Worm (Caenorhabditis elegans) whole organism, L3 larva: ENCODE measurements around the gene nft-1.

Source experiments
- aly-2 ChIP-seq: fragments of 150-350 bp; optimal IDR thresholded peaks from 2 replicates; lab custom pipeline; 2014; ENCODE audit warnings: missing biosample characterization, missing genetic modification characterization
- ama-1 ChIP-seq: fragments of 150-350 bp; optimal IDR thresholded peaks from 2 replicates; lab custom pipeline; 2018
- ceh-16 ChIP-seq: sonication (generic microtip); optimal IDR thresholded peaks from 2 replicates; lab custom pipeline; 2017; ENCODE audit warnings: missing biosample characterization, missing genetic modification characterization
- ceh-28 ChIP-seq: fragments of 150-350 bp; optimal IDR thresholded peaks from 2 replicates; lab custom pipeline; 2014; ENCODE audit warnings: missing biosample characterization, missing genetic modification reagents, missing genetic modification characterization
- ceh-82 ChIP-seq: fragments of 150-350 bp; optimal IDR thresholded peaks from 2 replicates; lab custom pipeline; 2014; ENCODE audit warnings: missing biosample characterization, missing genetic modification characterization
- egl-5 ChIP-seq: fragments of 150-350 bp; optimal IDR thresholded peaks from 2 replicates; lab custom pipeline; 2017; ENCODE audit warnings: missing biosample characterization, missing genetic modification reagents, missing genetic modification characterization, inconsistent platforms
- elt-1 ChIP-seq: fragments of 150-350 bp; optimal IDR thresholded peaks from 2 replicates; lab custom pipeline; 2014; ENCODE audit warnings: missing biosample characterization, missing genetic modification characterization
- elt-2 ChIP-seq: sonication (generic microtip); optimal IDR thresholded peaks from 2 replicates; lab custom pipeline; 2016; ENCODE audit warnings: missing genetic modification reagents, mild to moderate bottlenecking, missing genetic modification characterization, missing compliant biosample characterization
- elt-3 ChIP-seq, 3 experiments: fragments of 150-350 bp in 1 of 3; sonication (generic microtip) in 2 of 3; optimal IDR thresholded peaks; 2 replicates in 2 of 3; 4 replicates in 1 of 3; lab custom pipeline; 2014 to 2017; ENCODE audit warnings: missing biosample characterization in 3 of 3, missing genetic modification characterization in 3 of 3
- eor-1 ChIP-seq, 2 experiments: fragments of 150-350 bp; optimal IDR thresholded peaks; 2 replicates each; lab custom pipeline; 2014 to 2018; ENCODE audit warnings: missing biosample characterization in 2 of 2, missing genetic modification characterization in 2 of 2
- fkh-10 ChIP-seq: sonication (generic microtip); optimal IDR thresholded peaks from 2 replicates; lab custom pipeline; 2017; ENCODE audit warnings: missing biosample characterization, missing genetic modification reagents, missing genetic modification characterization
- fos-1 ChIP-seq: fragments of 150-350 bp; optimal IDR thresholded peaks from 2 replicates; lab custom pipeline; 2014; ENCODE audit warnings: missing biosample characterization, missing genetic modification characterization
- hmg-11 ChIP-seq: sonication (generic microtip); optimal IDR thresholded peaks from 2 replicates; lab custom pipeline; 2016; ENCODE audit warnings: missing genetic modification characterization, missing compliant biosample characterization
- lin-15B ChIP-seq: fragments of 150-350 bp; optimal IDR thresholded peaks from 2 replicates; lab custom pipeline; 2014; ENCODE audit warnings: missing biosample characterization, missing genetic modification characterization
- lin-39 ChIP-seq: fragments of 150-350 bp; optimal IDR thresholded peaks from 2 replicates; lab custom pipeline; 2018; ENCODE audit warnings: missing biosample characterization, missing genetic modification reagents, missing genetic modification characterization
- lsy-12 ChIP-seq: sonication (generic microtip); optimal IDR thresholded peaks from 2 replicates; lab custom pipeline; 2016; ENCODE audit warnings: mild to moderate bottlenecking, missing genetic modification characterization, missing compliant biosample characterization
- mdl-1 ChIP-seq: fragments of 150-350 bp; optimal IDR thresholded peaks from 2 replicates; lab custom pipeline; 2014; ENCODE audit warnings: missing biosample characterization, missing genetic modification characterization
- mml-1 ChIP-seq: fragments of 150-350 bp; sonication (generic microtip); optimal IDR thresholded peaks from 3 replicates; lab custom pipeline; 2014; ENCODE audit warnings: missing biosample characterization, missing genetic modification characterization
- nfya-1 ChIP-seq: sonication (generic microtip); optimal IDR thresholded peaks from 2 replicates; lab custom pipeline; 2017; ENCODE audit warnings: missing genetic modification characterization, mild to moderate bottlenecking, missing compliant biosample characterization, antibody characterized with exemption, moderate library complexity; ENCODE audit not compliant: insufficient read depth
- nhr-23 ChIP-seq: fragments of 150-350 bp; optimal IDR thresholded peaks from 2 replicates; lab custom pipeline; 2014; ENCODE audit warnings: missing biosample characterization, missing genetic modification reagents, missing genetic modification characterization
- nhr-237 ChIP-seq: fragments of 150-350 bp; optimal IDR thresholded peaks from 2 replicates; lab custom pipeline; 2014; ENCODE audit warnings: missing biosample characterization, missing genetic modification characterization
- nhr-25 ChIP-seq: sonication (generic microtip); optimal IDR thresholded peaks from 2 replicates; lab custom pipeline; 2017; ENCODE audit warnings: missing biosample characterization, missing genetic modification characterization
- nhr-28 ChIP-seq: fragments of 150-350 bp; optimal IDR thresholded peaks from 2 replicates; lab custom pipeline; 2014; ENCODE audit warnings: missing biosample characterization, missing genetic modification characterization
- nhr-43 ChIP-seq: sonication (generic microtip); optimal IDR thresholded peaks from 2 replicates; lab custom pipeline; 2016; ENCODE audit warnings: mild to moderate bottlenecking, missing genetic modification characterization, missing compliant biosample characterization; ENCODE audit not compliant: poor library complexity, severe bottlenecking
- nhr-67 ChIP-seq: fragments of 150-350 bp; optimal IDR thresholded peaks from 2 replicates; lab custom pipeline; 2014; ENCODE audit warnings: missing biosample characterization, missing genetic modification characterization
- nhr-77 ChIP-seq: fragments of 150-350 bp; optimal IDR thresholded peaks from 2 replicates; lab custom pipeline; 2014; ENCODE audit warnings: missing biosample characterization, missing genetic modification characterization
- pha-4 ChIP-seq: fragments of 150-350 bp; optimal IDR thresholded peaks from 2 replicates; lab custom pipeline; 2014; ENCODE audit warnings: missing biosample characterization, missing genetic modification reagents, missing genetic modification characterization
- pqm-1 ChIP-seq: fragments of 150-350 bp; optimal IDR thresholded peaks from 2 replicates; lab custom pipeline; 2017; ENCODE audit warnings: missing biosample characterization, missing genetic modification characterization, inconsistent platforms
- sea-2 ChIP-seq: fragments of 150-350 bp; sonication (generic microtip); optimal IDR thresholded peaks from 4 replicates; lab custom pipeline; 2014; ENCODE audit warnings: missing biosample characterization, missing genetic modification reagents, missing genetic modification characterization
- skn-1 ChIP-seq: fragments of 150-350 bp; optimal IDR thresholded peaks from 2 replicates; lab custom pipeline; 2014; ENCODE audit warnings: missing biosample characterization, missing genetic modification characterization
- snpc-4 ChIP-seq: fragments of 150-350 bp; optimal IDR thresholded peaks from 2 replicates; lab custom pipeline; 2014; ENCODE audit warnings: missing biosample characterization, missing genetic modification characterization
- unc-39 ChIP-seq: sonication (generic microtip); optimal IDR thresholded peaks from 4 replicates; lab custom pipeline; 2017; ENCODE audit warnings: missing biosample characterization, missing genetic modification characterization
- unc-62 ChIP-seq: fragments of 150-350 bp; sonication (generic microtip); optimal IDR thresholded peaks from 4 replicates; lab custom pipeline; 2014; ENCODE audit warnings: missing biosample characterization, missing genetic modification reagents, missing genetic modification characterization
- zag-1 ChIP-seq: fragments of 150-350 bp; optimal IDR thresholded peaks from 2 replicates; lab custom pipeline; 2014; ENCODE audit warnings: missing biosample characterization, missing genetic modification characterization
- ztf-11 ChIP-seq: fragments of 150-350 bp; optimal IDR thresholded peaks from 2 replicates; lab custom pipeline; 2014; ENCODE audit warnings: missing biosample characterization, missing genetic modification characterization

The nft-1 gene

DNA sequence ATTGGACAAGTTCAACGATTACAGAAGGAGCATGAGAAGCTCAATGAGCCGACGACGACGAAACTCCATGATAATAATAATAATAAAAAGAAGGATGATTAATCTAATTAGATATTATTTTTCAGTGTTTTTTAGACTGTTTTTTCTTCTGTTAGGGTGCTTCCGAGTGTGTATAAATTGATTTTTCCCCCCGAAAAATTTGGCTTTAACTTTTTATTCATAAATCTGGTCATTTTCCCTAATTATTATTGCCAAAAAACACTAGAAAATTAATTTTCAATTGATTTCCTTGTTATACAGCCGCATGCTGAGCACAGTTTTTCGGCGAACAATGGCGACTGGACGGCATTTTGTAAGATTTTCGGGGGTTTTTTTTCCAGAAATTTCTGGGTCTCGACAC, at the start of gene nft-1:
nft-1 (plus strand) TSS at position 301 of the 400 bp plus-strand sequence.
- no peak for TF ChIP-seq elt-3 (tag; optimal IDR thresholded peaks at IDR 0.05; lab: Kevin White, UChicago)
- no peak for TF ChIP-seq ama-1 (lab: Kevin White, UChicago)
- TF ChIP-seq eor-1 (tag; optimal IDR thresholded peaks at IDR 0.05; lab: Kevin White, UChicago): no peak
- no peak for TF ChIP-seq nhr-23 (tag; lab: Kevin White, UChicago)
- no peak for TF ChIP-seq fkh-10 (GFP tag; lab: Kevin White, UChicago)
- TF ChIP-seq, all 47 proteins: peak for 0

DNA sequence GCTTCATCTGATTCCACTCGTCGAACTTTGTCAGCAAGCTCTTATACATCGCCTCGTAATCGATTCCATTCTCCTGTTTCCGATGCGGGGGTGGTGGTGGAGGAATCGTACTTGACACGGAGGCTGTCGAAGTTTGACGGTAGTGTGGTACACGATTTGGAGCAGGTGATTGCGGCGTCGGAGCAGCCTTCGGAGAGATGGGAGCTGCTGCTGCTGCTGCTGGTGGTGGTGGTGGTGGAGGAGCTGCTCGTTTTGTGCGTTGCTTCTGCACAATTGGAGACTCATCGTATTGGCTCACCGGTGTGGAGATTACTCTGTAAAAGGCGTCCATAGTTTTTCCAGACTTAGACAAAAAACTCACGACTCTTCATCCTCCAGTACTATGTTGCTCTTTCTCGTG, 49.4 kb upstream of the nft-1 start:
- no peak for TF ChIP-seq fkh-10 (GFP tag; lab: Kevin White, UChicago)
- no peak for TF ChIP-seq ztf-11 (tag; lab: Kevin White, UChicago)
- TF ChIP-seq elt-3 (tag; optimal IDR thresholded peaks at IDR 0.05; lab: Kevin White, UChicago): no peak
- TF ChIP-seq hmg-11 (tag; lab: Kevin White, UChicago): no peak
- no peak for TF ChIP-seq nhr-237 (tag; lab: Kevin White, UChicago)
- TF ChIP-seq fos-1 (tag; lab: Kevin White, UChicago): no peak
- TF ChIP-seq pqm-1 (tag; lab: Kevin White, UChicago): no peak
- TF ChIP-seq lin-15B (tag; lab: Kevin White, UChicago): no peak
- TF ChIP-seq sea-2 (GFP tag; lab: Kevin White, UChicago): no peak
- no peak for TF ChIP-seq snpc-4 (tag; lab: Kevin White, UChicago)
- TF ChIP-seq mdl-1: no peak
- no peak for TF ChIP-seq nfya-1 (tag; lab: Kevin White, UChicago)
- no peak for TF ChIP-seq ama-1 (lab: Kevin White, UChicago)
- no peak for TF ChIP-seq pha-4
- no peak for TF ChIP-seq ceh-28 (tag; lab: Kevin White, UChicago)
- TF ChIP-seq ceh-16 (tag; lab: Kevin White, UChicago): no peak
- TF ChIP-seq mml-1: no peak
- no peak for TF ChIP-seq nhr-77 (tag; lab: Kevin White, UChicago)
- no peak for TF ChIP-seq nhr-43 (tag; lab: Kevin White, UChicago)
- TF ChIP-seq lin-39 (tag; lab: Kevin White, UChicago): no peak

ce11 chrIII:11876130-11876529, 47.6 kb upstream of the nft-1 start:
- no peak for TF ChIP-seq unc-62 (GFP tag; lab: Kevin White, UChicago)
- TF ChIP-seq zag-1 (tag; lab: Kevin White, UChicago): no peak
- no peak for TF ChIP-seq nfya-1 (tag; lab: Kevin White, UChicago)
- no peak for TF ChIP-seq sea-2 (GFP tag; lab: Kevin White, UChicago)
- no peak for TF ChIP-seq nhr-67 (tag; lab: Kevin White, UChicago)
- no peak for TF ChIP-seq nhr-237 (tag; lab: Kevin White, UChicago)
- TF ChIP-seq hmg-11 (tag; lab: Kevin White, UChicago): no peak
- no peak for TF ChIP-seq ceh-82 (tag; lab: Kevin White, UChicago)

ce11 chrIII:11878751-11879150, 44.9 kb upstream of the nft-1 start, which contains the start of gene Y56A3A.6:
Gene Y56A3A.6, minus strand, starts transcription at chrIII:11878803.
- TF ChIP-seq pqm-1 (tag; lab: Kevin White, UChicago): peak; percentile 55
- TF ChIP-seq elt-2 (tag; lab: Kevin White, UChicago): peak; percentile 79
- no peak for TF ChIP-seq nhr-43 (tag; lab: Kevin White, UChicago)
- peak; percentile 1 for TF ChIP-seq pha-4

DNA sequence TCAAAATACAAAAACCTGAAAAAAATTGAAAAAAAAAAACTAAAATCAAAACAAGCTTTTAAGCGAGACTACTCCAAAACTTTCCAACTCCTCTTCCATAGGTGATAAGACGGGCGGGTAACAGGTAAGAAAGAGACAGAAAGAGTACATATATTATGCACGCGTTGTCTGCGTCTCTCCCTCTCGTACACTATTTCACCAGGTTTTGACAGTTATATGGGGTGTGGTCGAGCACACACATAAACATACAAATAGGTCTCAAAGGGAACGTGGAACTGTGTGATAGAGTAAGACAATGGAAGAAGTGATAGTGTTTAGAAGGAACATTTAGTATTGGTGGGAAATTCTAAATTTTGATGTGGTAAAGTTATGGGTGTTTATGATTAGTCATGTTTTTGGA, 42.1 kb upstream of the nft-1 start:
- TF ChIP-seq elt-1 (tag; lab: Kevin White, UChicago) (no peak), nhr-77 (tag; lab: Kevin White, UChicago) (no peak), mml-1 (no peak), nhr-23 (tag; lab: Kevin White, UChicago) (no peak), unc-62 (GFP tag; lab: Kevin White, UChicago) (no peak), lin-15B (tag; lab: Kevin White, UChicago) (no peak), elt-2 (tag; lab: Kevin White, UChicago) (peak; percentile 85), nhr-28 (tag; lab: Kevin White, UChicago) (no peak), lin-39 (tag; lab: Kevin White, UChicago) (no peak), aly-2 (tag; lab: Kevin White, UChicago) (no peak), ama-1 (lab: Kevin White, UChicago) (no peak), unc-39 (tag; lab: Kevin White, UChicago) (no peak), lsy-12 (tag; lab: Kevin White, UChicago) (no peak), ceh-28 (tag; lab: Kevin White, UChicago) (no peak), snpc-4 (tag; lab: Kevin White, UChicago) (no peak), hmg-11 (tag; lab: Kevin White, UChicago) (no peak), nhr-67 (tag; lab: Kevin White, UChicago) (no peak), egl-5 (tag; lab: Kevin White, UChicago) (no peak), ceh-82 (tag; lab: Kevin White, UChicago) (no peak), skn-1 (tag; lab: Kevin White, UChicago) (no peak), pqm-1 (tag; lab: Kevin White, UChicago) (peak; percentile 67), zag-1 (tag; lab: Kevin White, UChicago) (no peak), pha-4 (peak; percentile 45), nhr-25 (tag; lab: Kevin White, UChicago) (no peak)
